Worm (Caenorhabditis elegans): ENCODE data around the gene nlp-36.

nlp-36 gene

ce11 chrIII:9467857-9468256 lies 20.7 kb upstream of the nlp-36 start, which contains the start of gene tag-342:
Gene tag-342 (plus strand): TSS chrIII:9468157.
- no peak for TF ChIP-seq ces-1 (GFP tag; optimal IDR thresholded peaks at IDR 0.05)
- no peak for TF ChIP-seq sptf-1 (tag; optimal IDR thresholded peaks at IDR 0.05)
- no peak for TF ChIP-seq pha-4 (tag; optimal IDR thresholded peaks at IDR 0.05)
- TF ChIP-seq nhr-237 (tag; optimal IDR thresholded peaks at IDR 0.05): no peak

- no peak for TF ChIP-seq unc-62 (GFP tag; optimal IDR thresholded peaks at IDR 0.05)
- TF ChIP-seq nhr-2 (tag; optimal IDR thresholded peaks at IDR 0.05): no peak
- TF ChIP-seq hlh-1 (tag; optimal IDR thresholded peaks at IDR 0.05): no peak
- no peak for TF ChIP-seq nhr-237 (tag; optimal IDR thresholded peaks at IDR 0.05)
- no peak for TF ChIP-seq tbx-8 (GFP tag; optimal IDR thresholded peaks at IDR 0.05)
- no peak for TF ChIP-seq unc-120 (tag; optimal IDR thresholded peaks at IDR 0.05; ENCODE audit: poor library complexity, severe bottlenecking)
- TF ChIP-seq mls-2 (tag; optimal IDR thresholded peaks at IDR 0.05): no peak
- TF ChIP-seq elt-1 (tag; optimal IDR thresholded peaks at IDR 0.05; ENCODE audit: borderline replicate concordance, insufficient read depth): no peak
These were observed 16.5 kb upstream of the nlp-36 start for ce11 chrIII:9471996-9472395.

ce11 chrIII:9472464-9472863 lies 16.1 kb upstream of the nlp-36 start:
- no peak for TF ChIP-seq lin-13 (tag; optimal IDR thresholded peaks at IDR 0.05)
- TF ChIP-seq unc-62 (GFP tag; optimal IDR thresholded peaks at IDR 0.05): no peak
- no peak for TF ChIP-seq M03D4.4 (tag; optimal IDR thresholded peaks at IDR 0.05)
- no peak for TF ChIP-seq nhr-2 (tag; optimal IDR thresholded peaks at IDR 0.05)
- no peak for TF ChIP-seq ceh-43 (GFP tag; optimal IDR thresholded peaks at IDR 0.05)
- TF ChIP-seq hlh-1 (tag; optimal IDR thresholded peaks at IDR 0.05): no peak
- no peak for TF ChIP-seq nhr-28 (tag; optimal IDR thresholded peaks at IDR 0.05)
- no peak for TF ChIP-seq mep-1 (tag; optimal IDR thresholded peaks at IDR 0.05)
- TF ChIP-seq ztf-11 (tag; optimal IDR thresholded peaks at IDR 0.05): no peak
- no peak for TF ChIP-seq ceh-39 (tag; optimal IDR thresholded peaks at IDR 0.05)
- TF ChIP-seq bed-3 (GFP tag; optimal IDR thresholded peaks at IDR 0.05): no peak
- no peak for TF ChIP-seq sptf-1 (tag; optimal IDR thresholded peaks at IDR 0.05)
- no peak for TF ChIP-seq ces-1 (GFP tag; optimal IDR thresholded peaks at IDR 0.05)
- TF ChIP-seq lsy-2 (tag; optimal IDR thresholded peaks at IDR 0.05): no peak
- TF ChIP-seq nhr-12 (tag; optimal IDR thresholded peaks at IDR 0.05): no peak
- TF ChIP-seq zip-8 (tag; optimal IDR thresholded peaks at IDR 0.05): no peak
- TF ChIP-seq mab-5 (tag; optimal IDR thresholded peaks at IDR 0.05): no peak

- TF ChIP-seq snpc-4 (tag; optimal IDR thresholded peaks at IDR 0.05) (no peak), nhr-237 (tag; optimal IDR thresholded peaks at IDR 0.05) (no peak), ceh-43 (GFP tag; optimal IDR thresholded peaks at IDR 0.05) (no peak), flh-1 (GFP tag; optimal IDR thresholded peaks at IDR 0.05) (no peak), ztf-11 (tag; optimal IDR thresholded peaks at IDR 0.05) (no peak), lin-32 (GFP tag; optimal IDR thresholded peaks at IDR 0.05) (no peak), unc-62 (GFP tag; optimal IDR thresholded peaks at IDR 0.05) (no peak), pha-4 (tag; optimal IDR thresholded peaks at IDR 0.05) (no peak), lsy-2 (tag; optimal IDR thresholded peaks at IDR 0.05) (no peak), nhr-76 (tag; optimal IDR thresholded peaks at IDR 0.05) (no peak), nhr-2 (tag; optimal IDR thresholded peaks at IDR 0.05) (no peak)
These were observed 14.0 kb upstream of the nlp-36 start for ce11 chrIII:9474501-9474900.

- TF ChIP-seq unc-39 (tag; optimal IDR thresholded peaks at IDR 0.05) (no peak), ceh-43 (GFP tag; optimal IDR thresholded peaks at IDR 0.05) (no peak), ham-2 (GFP tag; optimal IDR thresholded peaks at IDR 0.05) (no peak), lsy-2 (tag; optimal IDR thresholded peaks at IDR 0.05) (no peak), M03D4.4 (tag; optimal IDR thresholded peaks at IDR 0.05) (no peak), ces-1 (GFP tag; optimal IDR thresholded peaks at IDR 0.05) (no peak), nhr-2 (tag; optimal IDR thresholded peaks at IDR 0.05) (no peak), bed-3 (GFP tag; optimal IDR thresholded peaks at IDR 0.05) (no peak), ztf-11 (tag; optimal IDR thresholded peaks at IDR 0.05) (no peak), blmp-1 (tag; optimal IDR thresholded peaks at IDR 0.05) (no peak)
These were observed 12.0 kb upstream of the nlp-36 start for ce11 chrIII:9476564-9476963.

- TF ChIP-seq snpc-4 (tag; optimal IDR thresholded peaks at IDR 0.05) (no peak), flh-1 (GFP tag; optimal IDR thresholded peaks at IDR 0.05) (no peak), lsy-2 (tag; optimal IDR thresholded peaks at IDR 0.05) (no peak), tbx-8 (GFP tag; optimal IDR thresholded peaks at IDR 0.05) (no peak), hlh-1 (tag; optimal IDR thresholded peaks at IDR 0.05) (no peak), elt-3 (tag; optimal IDR thresholded peaks at IDR 0.05) (no peak)
These were observed 6.0 kb upstream of the nlp-36 start for ce11 chrIII:9482423-9482993.

All from whole organism, mixed stage, embryonic.